Worm (Caenorhabditis elegans) whole organism, mixed stage, embryonic: ENCODE results near the gene cutl-21.

ENCODE experiments used
- M03D4.4 ChIP-seq: sonication (generic microtip); optimal IDR thresholded peaks from 2 replicates; lab custom pipeline; 2017; ENCODE audit warnings: mild to moderate bottlenecking, missing genetic modification characterization, missing compliant biosample characterization
- bed-3 ChIP-seq: fragments of 200-800 bp; sonication (Bioruptor generic); optimal IDR thresholded peaks from 3 replicates; lab custom pipeline; 2018; ENCODE audit warnings: mild to moderate bottlenecking, missing genetic modification characterization, moderate library complexity, missing compliant biosample characterization
- blmp-1 ChIP-seq: fragments of 150-350 bp; optimal IDR thresholded peaks from 2 replicates; lab custom pipeline; 2014; ENCODE audit warnings: missing biosample characterization, missing genetic modification characterization
- ceh-39 ChIP-seq: fragments of 150-350 bp; optimal IDR thresholded peaks from 2 replicates; lab custom pipeline; 2014; ENCODE audit warnings: missing biosample characterization, missing genetic modification characterization
- ceh-43 ChIP-seq: fragments of 200-800 bp; sonication (Bioruptor generic); optimal IDR thresholded peaks from 2 replicates; lab custom pipeline; 2018; ENCODE audit warnings: mild to moderate bottlenecking, missing genetic modification characterization, moderate library complexity, missing compliant biosample characterization
- ceh-83 ChIP-seq: fragments of 200-800 bp; sonication (Bioruptor generic); optimal IDR thresholded peaks from 2 replicates; lab custom pipeline; 2018; ENCODE audit warnings: mild to moderate bottlenecking, missing genetic modification characterization, missing compliant biosample characterization
- ces-1 ChIP-seq: fragments of 150-350 bp; optimal IDR thresholded peaks from 2 replicates; lab custom pipeline; 2014; ENCODE audit warnings: missing biosample characterization, missing genetic modification reagents, missing genetic modification characterization
- cnd-1 ChIP-seq: fragments of 200-800 bp; sonication (Bioruptor generic); optimal IDR thresholded peaks from 2 replicates; lab custom pipeline; 2018; ENCODE audit warnings: mild to moderate bottlenecking, missing genetic modification characterization, missing compliant biosample characterization
- elt-1 ChIP-seq: sonication (generic microtip); optimal IDR thresholded peaks from 2 replicates; lab custom pipeline; 2017; ENCODE audit warnings: missing genetic modification characterization, mild to moderate bottlenecking, missing compliant biosample characterization, antibody characterized with exemption, moderate library complexity, borderline replicate concordance; ENCODE audit not compliant: insufficient read depth
- elt-3 ChIP-seq: fragments of 150-350 bp; optimal IDR thresholded peaks from 2 replicates; lab custom pipeline; 2014; ENCODE audit warnings: missing biosample characterization, missing genetic modification characterization
- flh-1 ChIP-seq: fragments of 200-800 bp; sonication (Bioruptor generic); optimal IDR thresholded peaks from 2 replicates; lab custom pipeline; 2018; ENCODE audit warnings: mild to moderate bottlenecking, missing genetic modification characterization, moderate library complexity, missing compliant biosample characterization
- ham-2 ChIP-seq: fragments of 200-800 bp; sonication (Bioruptor generic); optimal IDR thresholded peaks from 2 replicates; lab custom pipeline; 2018; ENCODE audit warnings: mild to moderate bottlenecking, missing genetic modification characterization, missing compliant biosample characterization
- lin-13 ChIP-seq: fragments of 150-350 bp; optimal IDR thresholded peaks from 2 replicates; lab custom pipeline; 2014; ENCODE audit warnings: missing biosample characterization, missing genetic modification characterization
- lin-32 ChIP-seq: fragments of 200-800 bp; sonication (Bioruptor generic); optimal IDR thresholded peaks from 2 replicates; lab custom pipeline; 2018; ENCODE audit warnings: mild to moderate bottlenecking, missing genetic modification characterization, missing compliant biosample characterization
- lsy-2 ChIP-seq: fragments of 150-350 bp; optimal IDR thresholded peaks from 2 replicates; lab custom pipeline; 2014; ENCODE audit warnings: missing biosample characterization, missing genetic modification characterization
- mab-5 ChIP-seq: fragments of 150-350 bp; optimal IDR thresholded peaks from 2 replicates; lab custom pipeline; 2014; ENCODE audit warnings: missing biosample characterization, missing genetic modification characterization
- mls-2 ChIP-seq: sonication (generic microtip); optimal IDR thresholded peaks from 2 replicates; lab custom pipeline; 2016; ENCODE audit warnings: mild to moderate bottlenecking, missing genetic modification characterization, moderate library complexity, missing compliant biosample characterization
- nhr-12 ChIP-seq: fragments of 150-350 bp; optimal IDR thresholded peaks from 2 replicates; lab custom pipeline; 2014; ENCODE audit warnings: missing biosample characterization, missing genetic modification characterization
- nhr-2 ChIP-seq: fragments of 150-350 bp; optimal IDR thresholded peaks from 2 replicates; lab custom pipeline; 2014; ENCODE audit warnings: missing biosample characterization, missing genetic modification characterization
- nhr-237 ChIP-seq: fragments of 150-350 bp; optimal IDR thresholded peaks from 2 replicates; lab custom pipeline; 2014; ENCODE audit warnings: missing biosample characterization, missing genetic modification characterization
- nhr-28 ChIP-seq: fragments of 150-350 bp; optimal IDR thresholded peaks from 2 replicates; lab custom pipeline; 2014; ENCODE audit warnings: missing biosample characterization, missing genetic modification characterization
- nhr-76 ChIP-seq: sonication (generic microtip); optimal IDR thresholded peaks from 2 replicates; lab custom pipeline; 2017; ENCODE audit warnings: missing biosample characterization, missing genetic modification characterization
- pha-4 ChIP-seq: fragments of 150-350 bp; optimal IDR thresholded peaks from 2 replicates; lab custom pipeline; 2018; ENCODE audit warnings: missing biosample characterization, missing genetic modification reagents, missing genetic modification characterization
- sem-2 ChIP-seq: fragments of 200-800 bp; sonication (Bioruptor generic); optimal IDR thresholded peaks from 2 replicates; lab custom pipeline; 2018; ENCODE audit warnings: mild to moderate bottlenecking, missing genetic modification characterization, missing compliant biosample characterization
- snpc-4 ChIP-seq: fragments of 150-350 bp; optimal IDR thresholded peaks from 2 replicates; lab custom pipeline; 2014; ENCODE audit warnings: missing biosample characterization, missing genetic modification characterization
- sptf-1 ChIP-seq: sonication (generic microtip); optimal IDR thresholded peaks from 2 replicates; lab custom pipeline; 2017; ENCODE audit warnings: mild to moderate bottlenecking, missing genetic modification characterization, moderate library complexity, missing compliant biosample characterization
- tbx-8 ChIP-seq: fragments of 200-800 bp; sonication (Bioruptor generic); optimal IDR thresholded peaks from 2 replicates; lab custom pipeline; 2018; ENCODE audit warnings: mild to moderate bottlenecking, missing genetic modification characterization, moderate library complexity, missing compliant biosample characterization
- unc-120 ChIP-seq: sonication (generic microtip); optimal IDR thresholded peaks from 2 replicates; lab custom pipeline; 2017; ENCODE audit warnings: missing genetic modification characterization, missing compliant biosample characterization; ENCODE audit not compliant: poor library complexity, severe bottlenecking
- unc-39 ChIP-seq: fragments of 150-350 bp; optimal IDR thresholded peaks from 2 replicates; lab custom pipeline; 2014; ENCODE audit warnings: missing biosample characterization, missing genetic modification characterization
- zip-8 ChIP-seq: fragments of 150-350 bp; optimal IDR thresholded peaks from 2 replicates; lab custom pipeline; 2014; ENCODE audit warnings: missing biosample characterization, missing genetic modification characterization
- ztf-11 ChIP-seq: fragments of 150-350 bp; optimal IDR thresholded peaks from 2 replicates; lab custom pipeline; 2014; ENCODE audit warnings: missing biosample characterization, missing genetic modification characterization

Gene cutl-21

ce11 chrX:960139-960538 lies 44.0 kb upstream of the cutl-21 start:
- no peak for TF ChIP-seq nhr-237
- TF ChIP-seq blmp-1 (tag; lab: Kevin White, UChicago): no peak
- no peak for TF ChIP-seq mab-5 (tag; lab: Kevin White, UChicago)
- no peak for TF ChIP-seq mls-2 (tag; lab: Kevin White, UChicago)
- TF ChIP-seq elt-3 (tag; lab: Kevin White, UChicago): no peak
- TF ChIP-seq bed-3 (GFP tag; lab: Kevin White, UChicago): no peak
- TF ChIP-seq lsy-2: no peak
- no peak for TF ChIP-seq lin-13 (tag; lab: Kevin White, UChicago)
- TF ChIP-seq unc-120 (tag; lab: Kevin White, UChicago): no peak
- TF ChIP-seq ceh-39 (tag; lab: Kevin White, UChicago): no peak
- no peak for TF ChIP-seq snpc-4 (tag; lab: Kevin White, UChicago)
- no peak for TF ChIP-seq ces-1 (GFP tag; lab: Kevin White, UChicago)
- TF ChIP-seq sem-2: no peak
- no peak for TF ChIP-seq tbx-8 (GFP tag; lab: Kevin White, UChicago)

- TF ChIP-seq unc-39 (tag; lab: Kevin White, UChicago) (no peak), nhr-12 (tag; lab: Kevin White, UChicago) (no peak), sem-2 (no peak), ceh-43 (GFP tag; lab: Kevin White, UChicago) (no peak), nhr-28 (tag; lab: Kevin White, UChicago) (no peak), nhr-76 (tag; lab: Kevin White, UChicago) (no peak), lin-32 (GFP tag; lab: Kevin White, UChicago) (no peak), unc-120 (tag; lab: Kevin White, UChicago) (no peak), elt-1 (no peak), lsy-2 (no peak), blmp-1 (tag; lab: Kevin White, UChicago) (no peak), cnd-1 (tag; lab: Kevin White, UChicago) (no peak), mls-2 (tag; lab: Kevin White, UChicago) (no peak), flh-1 (GFP tag; lab: Kevin White, UChicago) (no peak), sptf-1 (tag; lab: Kevin White, UChicago) (no peak), elt-3 (tag; lab: Kevin White, UChicago) (no peak), ztf-11 (tag; lab: Kevin White, UChicago) (no peak), ceh-83 (no peak), nhr-2 (tag; lab: Kevin White, UChicago) (no peak)
Measured at ce11 chrX:963171-963570, 41.0 kb upstream of the cutl-21 start, which contains the start of gene ncs-1. Gene ncs-1 (minus strand): TSS chrX:963271.

ce11 chrX:970072-970471 lies 34.1 kb upstream of the cutl-21 start, which contains the start of gene C44C1.6:
Gene C44C1.6 (minus strand): TSS chrX:970270.
- TF ChIP-seq flh-1 (GFP tag; lab: Kevin White, UChicago) (no peak), ceh-43 (GFP tag; lab: Kevin White, UChicago) (no peak), ceh-83 (no peak), nhr-28 (tag; lab: Kevin White, UChicago) (no peak), sptf-1 (tag; lab: Kevin White, UChicago) (no peak), ztf-11 (tag; lab: Kevin White, UChicago) (no peak), elt-3 (tag; lab: Kevin White, UChicago) (no peak), unc-120 (tag; lab: Kevin White, UChicago) (no peak), ham-2 (GFP tag; lab: Kevin White, UChicago) (no peak), bed-3 (GFP tag; lab: Kevin White, UChicago) (no peak), zip-8 (tag; lab: Kevin White, UChicago) (no peak)

- TF ChIP-seq pha-4: no peak
- peak; percentile 8 for TF ChIP-seq unc-120 (tag; lab: Kevin White, UChicago)
- TF ChIP-seq elt-1: no peak
- TF ChIP-seq nhr-2 (tag; lab: Kevin White, UChicago): no peak
- peak; percentile 37 for TF ChIP-seq ham-2 (GFP tag; lab: Kevin White, UChicago)
- peak; percentile 26 for TF ChIP-seq lin-32 (GFP tag; lab: Kevin White, UChicago)
- TF ChIP-seq mls-2 (tag; lab: Kevin White, UChicago): peak; percentile 16
- peak; percentile 44 for TF ChIP-seq ces-1 (GFP tag; lab: Kevin White, UChicago)
- TF ChIP-seq ceh-43 (GFP tag; lab: Kevin White, UChicago): no peak
- no peak for TF ChIP-seq M03D4.4
- peak; percentile 32 for TF ChIP-seq lsy-2
- TF ChIP-seq elt-3 (tag; lab: Kevin White, UChicago): no peak
Measured at ce11 chrX:974499-975235, 29.5 kb upstream of the cutl-21 start, which contains the start of gene vps-45. Gene vps-45 (minus strand): TSS chrX:974848.
